Worm (Caenorhabditis elegans) whole organism, L3 larva: ENCODE measurements around the gene F16B3.3.

Experiments used
- ceh-16 ChIP-seq: sonication (generic microtip); optimal IDR thresholded peaks from 2 replicates; lab custom pipeline; 2017; ENCODE audit warnings: missing biosample characterization, missing genetic modification characterization
- elt-1 ChIP-seq: fragments of 150-350 bp; optimal IDR thresholded peaks from 2 replicates; lab custom pipeline; 2014; ENCODE audit warnings: missing biosample characterization, missing genetic modification characterization
- elt-2 ChIP-seq: sonication (generic microtip); optimal IDR thresholded peaks from 2 replicates; lab custom pipeline; 2016; ENCODE audit warnings: missing genetic modification reagents, mild to moderate bottlenecking, missing genetic modification characterization, missing compliant biosample characterization
- fkh-2 ChIP-seq: fragments of 150-350 bp; optimal IDR thresholded peaks from 2 replicates; lab custom pipeline; 2014; ENCODE audit warnings: missing biosample characterization, missing genetic modification reagents, missing genetic modification characterization
- lin-39 ChIP-seq: fragments of 150-350 bp; optimal IDR thresholded peaks from 2 replicates; lab custom pipeline; 2018; ENCODE audit warnings: missing biosample characterization, missing genetic modification reagents, missing genetic modification characterization
- nhr-11 ChIP-seq: fragments of 150-350 bp; optimal IDR thresholded peaks from 2 replicates; lab custom pipeline; 2014; ENCODE audit warnings: missing biosample characterization, missing genetic modification characterization
- pha-4 ChIP-seq: fragments of 150-350 bp; optimal IDR thresholded peaks from 2 replicates; lab custom pipeline; 2014; ENCODE audit warnings: missing biosample characterization, missing genetic modification reagents, missing genetic modification characterization
- snpc-4 ChIP-seq: fragments of 150-350 bp; optimal IDR thresholded peaks from 2 replicates; lab custom pipeline; 2014; ENCODE audit warnings: missing biosample characterization, missing genetic modification characterization

DNA sequence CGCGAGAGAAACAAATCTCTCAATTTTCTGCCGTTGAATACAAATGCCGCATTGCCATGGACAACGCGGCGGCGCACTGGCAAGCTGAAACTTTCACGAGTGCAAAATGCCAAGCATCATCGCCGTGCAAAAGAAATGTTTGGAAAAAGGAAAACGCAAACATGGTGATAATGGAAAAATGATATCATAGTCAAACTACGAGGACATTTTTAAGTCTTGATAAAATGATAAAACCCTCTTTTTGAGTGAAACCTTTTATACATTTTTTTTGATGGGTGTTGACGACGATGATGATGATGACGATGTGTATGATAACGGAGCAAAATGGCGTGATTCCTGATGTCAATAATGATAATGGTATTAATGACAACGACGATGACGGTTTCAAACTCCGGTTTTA is 30.4 kb downstream of the F16B3.3 start:
- TF ChIP-seq snpc-4 (tag; lab: Kevin White, UChicago) (no peak), fkh-2 (tag; lab: Kevin White, UChicago) (no peak), nhr-11 (tag; lab: Kevin White, UChicago) (no peak), lin-39 (no peak), elt-2 (tag; lab: Kevin White, UChicago) (peak; percentile 56), pha-4 (tag; lab: Kevin White, UChicago) (no peak), elt-1 (tag; lab: Kevin White, UChicago) (no peak), ceh-16 (tag; lab: Kevin White, UChicago) (no peak)
